Fruit fly (Drosophila melanogaster) whole organism, embryonic: Measurements from ENCODE around the gene CG15880.
A peak's percentile ranks its signal among the peaks of the same experiment; 100 is the strongest.

Experiments used
- Antp ChIP-seq: fragments of 200-800 bp; sonication (Bioruptor generic); optimal IDR thresholded peaks from 3 replicates; lab custom pipeline; 2016; ENCODE audit warnings: missing biosample characterization, missing genetic modification characterization
- CG12299 ChIP-seq: fragments of 200-800 bp; sonication (Bioruptor generic); optimal IDR thresholded peaks from 2 replicates; lab custom pipeline; 2018; ENCODE audit warnings: missing biosample characterization, mild to moderate bottlenecking, missing genetic modification characterization
- CG12391 ChIP-seq: fragments of 200-800 bp; sonication (Bioruptor generic); optimal IDR thresholded peaks from 3 replicates; lab custom pipeline; 2018; ENCODE audit warnings: missing biosample characterization, mild to moderate bottlenecking, missing genetic modification characterization, moderate library complexity
- CG13287 ChIP-seq: fragments of 200-800 bp; sonication (Bioruptor generic); IDR thresholded peaks from 2 replicates; pipeline ENCODE4 v1.3.6; 2022; ENCODE audit warnings: missing biosample characterization, missing genetic modification characterization; ENCODE audit not compliant: partially characterized antibody
- CG14710 ChIP-seq: fragments of 200-800 bp; sonication (Bioruptor generic); optimal IDR thresholded peaks from 3 replicates; lab custom pipeline; 2019; ENCODE audit warnings: missing biosample characterization, mild to moderate bottlenecking, missing genetic modification characterization, moderate library complexity
- CG15011 ChIP-seq: fragments of 200-800 bp; sonication (Bioruptor generic); optimal IDR thresholded peaks from 3 replicates; lab custom pipeline; 2018; ENCODE audit warnings: missing biosample characterization, mild to moderate bottlenecking, missing genetic modification characterization
- CG15696 ChIP-seq: fragments of 200-800 bp; sonication (Bioruptor generic); optimal IDR thresholded peaks from 2 replicates; lab custom pipeline; 2019; ENCODE audit warnings: missing biosample characterization, mild to moderate bottlenecking, missing genetic modification characterization, moderate library complexity
- CG17385 ChIP-seq: fragments of 200-800 bp; sonication (Bioruptor generic); optimal IDR thresholded peaks from 3 replicates; lab custom pipeline; 2018; ENCODE audit warnings: missing biosample characterization, mild to moderate bottlenecking, missing genetic modification characterization
- CG30403 ChIP-seq: fragments of 200-800 bp; sonication (Bioruptor generic); optimal IDR thresholded peaks from 3 replicates; lab custom pipeline; 2016; ENCODE audit warnings: missing biosample characterization, missing genetic modification characterization
- CG31365 ChIP-seq: fragments of 200-800 bp; sonication (Bioruptor generic); optimal IDR thresholded peaks from 2 replicates; lab custom pipeline; 2018; ENCODE audit warnings: missing biosample characterization, mild to moderate bottlenecking, missing genetic modification characterization
- CG32772 ChIP-seq: fragments of 200-800 bp; sonication (Bioruptor generic); IDR thresholded peaks from 2 replicates; pipeline ENCODE4 v1.3.6; 2022; ENCODE audit warnings: missing biosample characterization, missing genetic modification characterization
- CG3847 ChIP-seq: fragments of 200-800 bp; sonication (Bioruptor generic); IDR thresholded peaks from 2 replicates; pipeline ENCODE4 v1.3.6; 2022; ENCODE audit warnings: missing biosample characterization, missing genetic modification characterization
- CG4707 ChIP-seq: fragments of 200-800 bp; sonication (Bioruptor generic); optimal IDR thresholded peaks from 2 replicates; lab custom pipeline; 2018; ENCODE audit warnings: missing biosample characterization, mild to moderate bottlenecking, missing genetic modification characterization, moderate library complexity
- CG5953 ChIP-seq: fragments of 200-800 bp; sonication (Bioruptor generic); IDR thresholded peaks from 2 replicates; pipeline ENCODE4 v1.3.6; 2022; ENCODE audit warnings: missing biosample characterization, missing genetic modification characterization
- CG6272 ChIP-seq: fragments of 200-800 bp; sonication (Bioruptor generic); IDR thresholded peaks from 2 replicates; pipeline ENCODE4 v1.3.6; 2022; ENCODE audit warnings: missing biosample characterization, missing genetic modification characterization
- CG7271 ChIP-seq: fragments of 200-800 bp; sonication (Bioruptor generic); optimal IDR thresholded peaks from 2 replicates; lab custom pipeline; 2018; ENCODE audit warnings: missing biosample characterization, mild to moderate bottlenecking, missing genetic modification characterization, moderate library complexity
- CG7556 ChIP-seq: fragments of 200-800 bp; sonication (Bioruptor generic); optimal IDR thresholded peaks from 2 replicates; lab custom pipeline; 2017; ENCODE audit warnings: missing biosample characterization, mild to moderate bottlenecking, missing genetic modification characterization
- CG7786 ChIP-seq: fragments of 200-800 bp; sonication (Bioruptor generic); optimal IDR thresholded peaks from 2 replicates; lab custom pipeline; 2016; ENCODE audit warnings: missing biosample characterization, missing genetic modification characterization
- CG7963 ChIP-seq: fragments of 200-800 bp; sonication (Bioruptor generic); IDR thresholded peaks from 3 replicates; pipeline ENCODE4 v1.3.6; 2022; ENCODE audit warnings: missing biosample characterization, missing genetic modification characterization; ENCODE audit not compliant: partially characterized antibody
- CG9727 ChIP-seq: fragments of 200-800 bp; sonication (Bioruptor generic); optimal IDR thresholded peaks from 3 replicates; lab custom pipeline; 2017; ENCODE audit warnings: missing biosample characterization, mild to moderate bottlenecking, missing genetic modification characterization
- Camta ChIP-seq: fragments of 200-800 bp; sonication (Bioruptor generic); optimal IDR thresholded peaks from 2 replicates; lab custom pipeline; 2016; ENCODE audit warnings: missing biosample characterization, missing genetic modification characterization
- Dbx ChIP-seq: fragments of 200-800 bp; sonication (Bioruptor generic); IDR thresholded peaks from 3 replicates; pipeline ENCODE4 v1.3.6; 2022; ENCODE audit warnings: missing biosample characterization, missing genetic modification characterization
- Fer3 ChIP-seq: fragments of 200-800 bp; sonication (Bioruptor generic); optimal IDR thresholded peaks from 2 replicates; lab custom pipeline; 2018; ENCODE audit warnings: missing biosample characterization, mild to moderate bottlenecking, missing genetic modification characterization, moderate library complexity
- HLH54F ChIP-seq: fragments of 200-800 bp; sonication (Bioruptor generic); optimal IDR thresholded peaks from 3 replicates; lab custom pipeline; 2016; ENCODE audit warnings: missing biosample characterization, missing genetic modification characterization
- Hsf ChIP-seq: fragments of 200-800 bp; sonication (Bioruptor generic); optimal IDR thresholded peaks from 3 replicates; lab custom pipeline; 2016; ENCODE audit warnings: missing biosample characterization, missing genetic modification characterization
- Jarid2 ChIP-seq: fragments of 200-800 bp; sonication (Bioruptor generic); optimal IDR thresholded peaks from 3 replicates; lab custom pipeline; 2017; ENCODE audit warnings: mild to moderate bottlenecking, missing biosample characterization, missing genetic modification reagents, missing genetic modification characterization
- Neu2 ChIP-seq: fragments of 200-800 bp; sonication (Bioruptor generic); optimal IDR thresholded peaks from 3 replicates; lab custom pipeline; 2016; ENCODE audit warnings: missing biosample characterization, missing genetic modification characterization, borderline replicate concordance
- NfI ChIP-seq: fragments of 200-800 bp; sonication (Bioruptor generic); optimal IDR thresholded peaks from 3 replicates; lab custom pipeline; 2018; ENCODE audit warnings: missing biosample characterization, mild to moderate bottlenecking, missing genetic modification characterization, moderate library complexity
- Rfx ChIP-seq: fragments of 200-800 bp; sonication (Bioruptor generic); IDR thresholded peaks from 2 replicates; pipeline ENCODE4 v1.3.6; 2022; ENCODE audit warnings: missing biosample characterization, missing genetic modification characterization
- Stat92E ChIP-seq, 3 experiments: fragments of >200 bp in 2 of 3; fragments of 200-800 bp in 1 of 3; sonication (Bioruptor generic) in 1 of 3; optimal IDR thresholded peaks; 2 replicates each; lab custom pipeline; 2017 to 2019; ENCODE audit warnings: missing biosample characterization in 3 of 3, missing genetic modification characterization in 3 of 3, mild to moderate bottlenecking in 1 of 3, moderate library complexity in 1 of 3
- Usf ChIP-seq: fragments of 200-800 bp; sonication (Bioruptor generic); optimal IDR thresholded peaks from 2 replicates; lab custom pipeline; 2017; ENCODE audit warnings: missing genotype, missing biosample characterization, missing genetic modification characterization
- amos ChIP-seq: fragments of 200-800 bp; sonication (Bioruptor generic); IDR thresholded peaks from 2 replicates; pipeline ENCODE4 v1.3.6; 2022; ENCODE audit warnings: missing biosample characterization, missing genetic modification characterization; ENCODE audit not compliant: partially characterized antibody
- chinmo ChIP-seq: fragments of 200-800 bp; sonication (Bioruptor generic); IDR thresholded peaks from 4 replicates; pipeline ENCODE4 v1.3.6; 2022; ENCODE audit warnings: missing biosample characterization, missing genetic modification characterization; ENCODE audit not compliant: partially characterized antibody
- crc ChIP-seq: fragments of 200-800 bp; sonication (Bioruptor generic); optimal IDR thresholded peaks from 2 replicates; lab custom pipeline; 2016; ENCODE audit warnings: missing biosample characterization, missing genetic modification characterization
- cwo ChIP-seq: fragments of 200-800 bp; sonication (Bioruptor generic); optimal IDR thresholded peaks from 3 replicates; lab custom pipeline; 2017; ENCODE audit warnings: missing biosample characterization, missing genetic modification characterization, mild to moderate bottlenecking, moderate library complexity, missing genetic modification reagents
- ewg ChIP-seq: fragments of 200-800 bp; sonication (Bioruptor generic); optimal IDR thresholded peaks from 3 replicates; lab custom pipeline; 2017; ENCODE audit warnings: mild to moderate bottlenecking, missing biosample characterization, missing genetic modification reagents, missing genetic modification characterization
- exex ChIP-seq: fragments of 200-800 bp; sonication (Bioruptor generic); optimal IDR thresholded peaks from 4 replicates; lab custom pipeline; 2018; ENCODE audit warnings: missing biosample characterization, mild to moderate bottlenecking, missing genetic modification characterization, moderate library complexity
- gfzf ChIP-seq: fragments of 200-800 bp; sonication (Bioruptor generic); optimal IDR thresholded peaks from 2 replicates; lab custom pipeline; 2016; ENCODE audit warnings: missing biosample characterization, mild to moderate bottlenecking, missing genetic modification characterization, moderate library complexity
- grau ChIP-seq: fragments of 200-800 bp; optimal IDR thresholded peaks from 3 replicates; lab custom pipeline; 2019; ENCODE audit warnings: missing biosample characterization, mild to moderate bottlenecking, missing genetic modification characterization, moderate library complexity
- gsb ChIP-seq: fragments of 200-800 bp; sonication (Bioruptor generic); IDR thresholded peaks from 2 replicates; pipeline ENCODE4 v1.3.6; 2022; ENCODE audit warnings: missing biosample characterization, missing genetic modification characterization
- hb ChIP-seq: fragments of 200-800 bp; sonication (Bioruptor generic); IDR thresholded peaks from 3 replicates; pipeline ENCODE4 v1.3.6; 2022; ENCODE audit warnings: missing biosample characterization, missing genetic modification characterization; ENCODE audit not compliant: partially characterized antibody
- klu ChIP-seq: fragments of 200-800 bp; sonication (Bioruptor generic); IDR thresholded peaks from 2 replicates; pipeline ENCODE4 v1.3.6; 2022; ENCODE audit warnings: missing biosample characterization, missing genetic modification characterization
- mam ChIP-seq: fragments of 200-800 bp; sonication (Bioruptor generic); optimal IDR thresholded peaks from 3 replicates; lab custom pipeline; 2016; ENCODE audit warnings: missing biosample characterization, missing genetic modification characterization
- oc ChIP-seq: fragments of 200-800 bp; sonication (Bioruptor generic); optimal IDR thresholded peaks from 2 replicates; lab custom pipeline; 2018; ENCODE audit warnings: missing biosample characterization, mild to moderate bottlenecking, missing genetic modification characterization, moderate library complexity
- pan ChIP-seq, 4 experiments: fragments of >200 bp in 3 of 4; fragments of 200-800 bp in 1 of 4; sonication (Bioruptor generic) in 1 of 4; optimal IDR thresholded peaks in 3 of 4; IDR thresholded peaks in 1 of 4; 2 replicates each; pipeline versions ENCODE4 v1.3.6 to Lab custom; 2017 to 2022; ENCODE audit warnings: missing biosample characterization in 2 of 4, missing genetic modification characterization in 2 of 4, mixed read lengths in 1 of 4
- pb ChIP-seq: fragments of 200-800 bp; sonication (Bioruptor generic); optimal IDR thresholded peaks from 3 replicates; lab custom pipeline; 2016; ENCODE audit warnings: missing biosample characterization, missing genetic modification characterization
- tx ChIP-seq: fragments of 200-800 bp; sonication (Bioruptor generic); optimal IDR thresholded peaks from 2 replicates; lab custom pipeline; 2016; ENCODE audit warnings: missing biosample characterization, missing genetic modification characterization
- zfh2 ChIP-seq: fragments of 200-800 bp; sonication (Bioruptor generic); optimal IDR thresholded peaks from 2 replicates; lab custom pipeline; 2016; ENCODE audit warnings: missing biosample characterization, missing genetic modification characterization

Gene CG15880

dm6 chr2L:852647-853111, 34.9 kb upstream of the CG15880 start, which contains the start of the genes CG4291 and kraken (continued):
- no peak for TF ChIP-seq pb
- TF ChIP-seq Dbx: peak; percentile 68; the same call in 2 of the 3 replicates
- peak; percentile 32 for TF ChIP-seq crc (GFP tag; lab: Kevin White, UChicago)
- TF ChIP-seq ewg (GFP tag; lab: Kevin White, UChicago): peak; percentile 31
- no peak for TF ChIP-seq CG12299 (tag; lab: Kevin White, UChicago)
- peak; percentile 50 for TF ChIP-seq CG14710
- TF ChIP-seq gsb: peak; percentile 38
- peak; percentile 70 for TF ChIP-seq exex (tag; lab: Kevin White, UChicago)
- TF ChIP-seq CG6272 (GFP tag; lab: Robert Waterston, UW): peak; percentile 9; the same call in 1 of the 2 replicates
- peak; percentile 36; the same call in 1 of the 2 replicates for TF ChIP-seq amos (GFP tag; lab: Robert Waterston, UW)
- peak; percentile 54 for TF ChIP-seq cwo (GFP tag; lab: Kevin White, UChicago)
- peak; percentile 11 for TF ChIP-seq tx (GFP tag; lab: Kevin White, UChicago)
- TF ChIP-seq Rfx (GFP tag; lab: Robert Waterston, UW): peak; percentile 89
- TF ChIP-seq CG4707 (GFP tag; lab: Kevin White, UChicago): no peak
- TF ChIP-seq Stat92E (GFP tag; optimal IDR thresholded peaks at IDR 0.05; lab: Kevin White, UChicago): peak in 1 of 3 experiments; percentile 56
- peak; percentile 10 for TF ChIP-seq CG7271
- peak; percentile 43 for TF ChIP-seq Fer3 (tag; lab: Kevin White, UChicago)
- peak; percentile 70 for TF ChIP-seq NfI
- peak; percentile 88 for TF ChIP-seq Jarid2 (GFP tag; lab: Kevin White, UChicago)
- TF ChIP-seq chinmo (GFP tag; lab: Robert Waterston, UW): no peak
- TF ChIP-seq gfzf: peak; percentile 30
- peak; percentile 77 for TF ChIP-seq CG3847 (GFP tag; lab: Robert Waterston, UW)
- TF ChIP-seq mam (GFP tag; lab: Kevin White, UChicago): peak; percentile 59
- TF ChIP-seq CG13287 (GFP tag; lab: Robert Waterston, UW): peak; percentile 64
- peak; percentile 67 for TF ChIP-seq zfh2 (GFP tag; lab: Kevin White, UChicago)
- TF ChIP-seq Camta (GFP tag; lab: Kevin White, UChicago): peak; percentile 6
- TF ChIP-seq CG32772 (GFP tag; lab: Robert Waterston, UW): 0 out of 2 replicates have a peak, but pooled peaks have one; percentile 30
- TF ChIP-seq CG9727: no peak
- peak; percentile 30 for TF ChIP-seq CG7556 (GFP tag; lab: Kevin White, UChicago)
- no peak for TF ChIP-seq CG31365
- 0 out of 3 replicates have a peak, but pooled peaks have one; percentile 6 for TF ChIP-seq CG7963 (GFP tag; lab: Robert Waterston, UW)
- peak; percentile 41 for TF ChIP-seq CG17385 (GFP tag; lab: Kevin White, UChicago)
- peak; percentile 66 for TF ChIP-seq CG30403
- TF ChIP-seq Hsf (GFP tag; lab: Kevin White, UChicago): peak; percentile 40
- no peak for TF ChIP-seq pan (optimal IDR thresholded peaks at IDR 0.05; lab: Kevin White, UChicago)
- peak in 1 of 2 experiments; percentile 46 for TF ChIP-seq pan (GFP tag; optimal IDR thresholded peaks at IDR 0.05 in 1 of 2, IDR thresholded peaks at IDR 0.05 in 1 of 2)
- no peak for TF ChIP-seq CG15011 (GFP tag; lab: Kevin White, UChicago)
- TF ChIP-seq hb (GFP tag; lab: Robert Waterston, UW): no peak
- TF ChIP-seq klu (GFP tag; lab: Robert Waterston, UW): peak; percentile 47; the same call in 1 of the 2 replicates
- TF ChIP-seq CG7786 (GFP tag; lab: Kevin White, UChicago): peak; percentile 17
- peak; percentile 58 for TF ChIP-seq HLH54F
- peak; percentile 74 for TF ChIP-seq Antp (GFP tag; lab: Kevin White, UChicago)
- peak; percentile 47 for TF ChIP-seq CG15696 (tag; lab: Kevin White, UChicago)
- no peak for TF ChIP-seq Neu2 (GFP tag; lab: Kevin White, UChicago)
- TF ChIP-seq Usf (GFP tag; lab: Kevin White, UChicago): no peak
- 0 out of 2 replicates have a peak, but pooled peaks have one; percentile 37 for TF ChIP-seq CG5953
- peak; percentile 46 for TF ChIP-seq CG12391 (tag; lab: Kevin White, UChicago)
- TF ChIP-seq grau (tag; lab: Kevin White, UChicago): peak; percentile 56
- TF ChIP-seq oc (tag; lab: Kevin White, UChicago): no peak
